Worm (Caenorhabditis elegans) whole organism, early embryonic: Measurements from ENCODE around the gene srh-18.

Source experiments
- B0310.2 ChIP-seq: sonication (generic microtip); optimal IDR thresholded peaks from 2 replicates; lab custom pipeline; 2016; ENCODE audit warnings: mild to moderate bottlenecking, missing genetic modification characterization, missing compliant biosample characterization
- F13C5.2 ChIP-seq: sonication (generic microtip); optimal IDR thresholded peaks from 2 replicates; lab custom pipeline; 2017; ENCODE audit warnings: mild to moderate bottlenecking, missing genetic modification characterization, inconsistent platforms, missing compliant biosample characterization
- aly-1 ChIP-seq: sonication (generic microtip); optimal IDR thresholded peaks from 2 replicates; lab custom pipeline; 2016; ENCODE audit warnings: missing genetic modification characterization, missing compliant biosample characterization
- ama-1 ChIP-seq: fragments of 150-350 bp; optimal IDR thresholded peaks from 2 replicates; lab custom pipeline; 2014
- ceh-13 ChIP-seq: fragments of 200-800 bp; sonication (Bioruptor generic); optimal IDR thresholded peaks from 2 replicates; lab custom pipeline; 2018; ENCODE audit warnings: mild to moderate bottlenecking, missing genetic modification characterization, missing compliant biosample characterization
- ceh-36 ChIP-seq: sonication (generic microtip); optimal IDR thresholded peaks from 2 replicates; lab custom pipeline; 2016; ENCODE audit warnings: missing genetic modification characterization, inconsistent platforms, missing compliant biosample characterization
- ets-7 ChIP-seq: sonication (generic microtip); optimal IDR thresholded peaks from 2 replicates; lab custom pipeline; 2016; ENCODE audit warnings: missing genotype, missing genetic modification characterization, missing compliant biosample characterization
- flt-1 ChIP-seq: fragments of 200-800 bp; sonication (Bioruptor generic); IDR thresholded peaks from 2 replicates; pipeline ENCODE4 v1.3.6; 2022; ENCODE audit warnings: missing genetic modification characterization, missing compliant biosample characterization
- hmbx-1 ChIP-seq: sonication (generic microtip); optimal IDR thresholded peaks from 2 replicates; lab custom pipeline; 2016; ENCODE audit warnings: mild to moderate bottlenecking, missing genetic modification characterization, missing compliant biosample characterization
- hmg-4 ChIP-seq: fragments of 200-800 bp; sonication (Bioruptor generic); optimal IDR thresholded peaks from 2 replicates; lab custom pipeline; 2018; ENCODE audit warnings: mild to moderate bottlenecking, missing genetic modification characterization, missing compliant biosample characterization
- hnd-1 ChIP-seq: sonication (generic microtip); optimal IDR thresholded peaks from 2 replicates; lab custom pipeline; 2016; ENCODE audit warnings: missing genetic modification characterization, missing compliant biosample characterization
- pes-1 ChIP-seq: fragments of 200-800 bp; sonication (Bioruptor generic); IDR thresholded peaks from 2 replicates; pipeline ENCODE4 v1.3.6; 2022; ENCODE audit warnings: missing genetic modification reagents, missing genetic modification characterization, missing compliant biosample characterization
- scrt-1 ChIP-seq: fragments of 200-800 bp; sonication (Bioruptor generic); IDR thresholded peaks from 2 replicates; pipeline ENCODE4 v1.3.6; 2022; ENCODE audit warnings: missing genetic modification characterization, missing compliant biosample characterization
- sea-1 ChIP-seq: fragments of 200-800 bp; sonication (Bioruptor generic); conservative IDR thresholded peaks from 2 replicates; pipeline ENCODE4 v1.3.6; 2022; ENCODE audit warnings: missing genetic modification characterization, missing compliant biosample characterization
- tbx-11 ChIP-seq: fragments of 200-800 bp; sonication (Bioruptor generic); IDR thresholded peaks from 2 replicates; pipeline ENCODE4 v1.3.6; 2022; ENCODE audit warnings: missing genetic modification characterization, missing compliant biosample characterization
- tbx-37 ChIP-seq: fragments of 200-800 bp; sonication (Bioruptor generic); conservative IDR thresholded peaks from 2 replicates; pipeline ENCODE4 v1.3.6; 2022; ENCODE audit warnings: missing genetic modification reagents, missing genetic modification characterization, missing compliant biosample characterization
- tra-4 ChIP-seq: sonication (generic microtip); optimal IDR thresholded peaks from 2 replicates; lab custom pipeline; 2017; ENCODE audit warnings: missing genetic modification characterization, missing compliant biosample characterization

srh-18 gene

DNA sequence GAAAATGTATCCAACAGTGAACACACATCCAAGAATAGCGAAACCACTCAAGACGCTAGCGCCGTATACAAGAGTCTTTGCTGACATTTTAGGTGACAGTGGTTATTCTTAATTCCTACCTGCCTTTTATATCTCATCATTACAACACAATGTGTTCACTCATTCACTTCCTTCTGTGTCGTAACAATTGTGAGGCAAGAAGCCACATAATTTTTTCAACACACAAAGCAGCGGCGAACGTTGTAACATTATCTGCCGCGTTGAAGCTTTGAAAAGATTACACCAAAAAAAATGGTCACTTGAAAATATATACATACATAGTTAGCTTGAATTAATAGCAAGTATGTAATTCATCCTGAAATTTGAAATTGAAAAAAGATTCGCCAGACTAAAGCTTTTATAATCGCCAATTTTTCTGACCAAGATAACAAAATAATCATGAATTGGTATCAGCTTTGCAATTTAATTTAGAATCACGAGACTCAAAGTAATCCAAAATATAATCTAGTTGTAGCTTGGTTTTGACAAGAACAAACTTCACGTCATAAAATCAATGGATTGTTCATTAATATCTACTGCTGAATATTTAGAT, at the start of gene srh-18, which contains the start of gene col-161:
Gene srh-18 (plus strand): TSS at position 542 of the 592 bp plus-strand sequence.
Gene col-161 (minus strand): TSS at position 101 of the 592 bp plus-strand sequence.
- TF ChIP-seq B0310.2 (tag; lab: Kevin White, UChicago) (no peak), ceh-13 (GFP tag; lab: Kevin White, UChicago) (no peak), aly-1 (tag; lab: Kevin White, UChicago) (no peak), flt-1 (GFP tag; lab: Robert Waterston, UW) (no peak), ceh-36 (tag; lab: Kevin White, UChicago) (no peak), sea-1 (GFP tag; lab: Robert Waterston, UW) (no peak), tbx-11 (GFP tag; lab: Robert Waterston, UW) (no peak), hnd-1 (tag; lab: Kevin White, UChicago) (no peak)

ce11 chrV:13269228-13269630, 49.0 kb upstream of the srh-18 start:
- no peak for TF ChIP-seq sea-1 (GFP tag; lab: Robert Waterston, UW)
- TF ChIP-seq hnd-1 (tag; lab: Kevin White, UChicago): no peak
- TF ChIP-seq hmbx-1 (tag; lab: Kevin White, UChicago): no peak
- TF ChIP-seq scrt-1: no peak
- no peak for TF ChIP-seq ceh-36 (tag; lab: Kevin White, UChicago)
- no peak for TF ChIP-seq ama-1 (lab: Kevin White, UChicago)
- no peak for TF ChIP-seq ceh-13 (GFP tag; lab: Kevin White, UChicago)
- TF ChIP-seq ets-7 (tag; lab: Kevin White, UChicago): no peak
- TF ChIP-seq aly-1 (tag; lab: Kevin White, UChicago): no peak

DNA sequence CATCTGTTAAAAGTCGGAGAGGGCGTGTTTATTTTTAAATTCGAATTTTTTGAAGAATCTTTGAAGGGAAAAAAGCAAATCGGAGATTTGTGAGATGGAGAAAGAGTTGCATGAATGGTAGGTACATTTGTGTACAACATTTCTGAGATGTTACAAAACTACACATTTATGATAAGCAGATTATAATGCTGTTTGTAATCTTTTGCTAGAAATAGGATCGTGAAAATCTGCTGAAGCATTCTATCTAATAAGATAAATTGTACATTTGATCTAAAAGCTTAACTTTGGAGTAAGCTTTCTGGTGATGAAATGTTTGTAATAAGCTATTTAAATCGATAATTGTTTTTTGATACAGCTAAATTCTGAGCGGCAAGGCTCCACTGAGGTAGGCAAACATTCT, 46.0 kb upstream of the srh-18 start:
- TF ChIP-seq tra-4 (no peak), hnd-1 (tag; lab: Kevin White, UChicago) (no peak), tbx-37 (GFP tag; lab: Robert Waterston, UW) (no peak), ama-1 (lab: Kevin White, UChicago) (no peak)

- no peak for TF ChIP-seq sea-1 (GFP tag; lab: Robert Waterston, UW)
- no peak for TF ChIP-seq flt-1 (GFP tag; lab: Robert Waterston, UW)
Observed at ce11 chrV:13273302-13273701, 45.0 kb upstream of the srh-18 start.

- TF ChIP-seq hnd-1 (tag; lab: Kevin White, UChicago) (no peak), scrt-1 (no peak), F13C5.2 (tag; lab: Kevin White, UChicago) (no peak), ceh-13 (GFP tag; lab: Kevin White, UChicago) (no peak), ama-1 (lab: Kevin White, UChicago) (no peak), sea-1 (GFP tag; lab: Robert Waterston, UW) (no peak)
Observed at ce11 chrV:13274615-13275014, 43.6 kb upstream of the srh-18 start.

- TF ChIP-seq sea-1 (GFP tag; lab: Robert Waterston, UW) (no peak), tra-4 (no peak), hmg-4 (GFP tag; lab: Kevin White, UChicago) (no peak), scrt-1 (no peak), F13C5.2 (tag; lab: Kevin White, UChicago) (no peak), ceh-13 (GFP tag; lab: Kevin White, UChicago) (no peak), ama-1 (lab: Kevin White, UChicago) (no peak), hnd-1 (tag; lab: Kevin White, UChicago) (no peak), ets-7 (tag; lab: Kevin White, UChicago) (no peak), pes-1 (GFP tag; lab: Robert Waterston, UW) (no peak), B0310.2 (tag; lab: Kevin White, UChicago) (no peak), flt-1 (GFP tag; lab: Robert Waterston, UW) (no peak), aly-1 (tag; lab: Kevin White, UChicago) (no peak), ceh-36 (tag; lab: Kevin White, UChicago) (no peak), hmbx-1 (tag; lab: Kevin White, UChicago) (no peak), tbx-37 (GFP tag; lab: Robert Waterston, UW) (no peak)
Observed at ce11 chrV:13275959-13276358, 42.3 kb upstream of the srh-18 start, which contains the start of gene F32F2.4. Gene F32F2.4, plus strand, starts transcription at chrV:13276259.

DNA sequence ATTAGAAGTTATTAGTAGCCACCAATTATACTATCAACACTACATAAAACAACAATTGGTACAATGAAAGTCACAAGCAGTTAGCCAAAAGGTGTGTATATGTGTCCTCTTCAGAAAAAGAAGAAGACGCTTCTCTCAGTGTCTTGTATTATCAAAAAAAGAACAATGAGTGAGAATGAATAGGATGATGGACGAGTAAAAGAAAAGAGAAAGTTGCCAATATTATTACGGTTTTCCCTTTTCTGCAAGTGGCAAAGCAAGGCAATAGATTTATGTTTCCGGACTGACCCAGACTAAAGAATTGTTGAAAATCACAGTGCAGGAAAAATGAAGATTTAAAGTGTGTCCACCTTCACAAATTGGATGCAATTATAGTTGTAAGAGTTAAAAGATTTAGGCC, 37.9 kb upstream of the srh-18 start:
- TF ChIP-seq ceh-36 (tag; lab: Kevin White, UChicago) (no peak), scrt-1 (no peak), sea-1 (GFP tag; lab: Robert Waterston, UW) (no peak), ceh-13 (GFP tag; lab: Kevin White, UChicago) (no peak), aly-1 (tag; lab: Kevin White, UChicago) (no peak), flt-1 (GFP tag; lab: Robert Waterston, UW) (no peak), pes-1 (GFP tag; lab: Robert Waterston, UW) (no peak), tbx-11 (GFP tag; lab: Robert Waterston, UW) (no peak), ets-7 (tag; lab: Kevin White, UChicago) (no peak), tra-4 (no peak), hmbx-1 (tag; lab: Kevin White, UChicago) (no peak)

DNA sequence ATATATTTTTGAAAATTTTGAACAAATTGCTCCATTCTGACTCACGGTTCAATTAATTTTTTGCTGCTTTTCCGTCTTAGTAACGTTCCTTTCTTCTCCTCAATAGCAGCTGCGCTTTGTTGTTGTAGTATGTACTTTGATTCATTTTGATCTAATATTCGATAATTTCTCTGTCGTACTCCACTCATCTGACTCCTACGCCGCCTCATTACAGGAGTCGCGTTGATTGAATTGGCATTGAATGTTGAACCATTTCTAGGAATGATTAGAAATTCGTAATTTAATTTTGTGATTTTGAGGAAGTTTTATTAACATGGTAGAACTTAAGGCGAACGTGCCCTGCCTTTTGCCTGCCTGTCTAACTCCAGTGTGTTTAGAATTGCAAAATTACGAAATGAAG, 35.3 kb upstream of the srh-18 start:
- no peak for TF ChIP-seq hmg-4 (GFP tag; lab: Kevin White, UChicago)
- TF ChIP-seq scrt-1: no peak
- no peak for TF ChIP-seq sea-1 (GFP tag; lab: Robert Waterston, UW)
- no peak for TF ChIP-seq tra-4
- TF ChIP-seq tbx-11 (GFP tag; lab: Robert Waterston, UW): no peak
- no peak for TF ChIP-seq ceh-36 (tag; lab: Kevin White, UChicago)
- no peak for TF ChIP-seq F13C5.2 (tag; lab: Kevin White, UChicago)
- no peak for TF ChIP-seq aly-1 (tag; lab: Kevin White, UChicago)
- no peak for TF ChIP-seq hnd-1 (tag; lab: Kevin White, UChicago)
- no peak for TF ChIP-seq hmbx-1 (tag; lab: Kevin White, UChicago)
- TF ChIP-seq ets-7 (tag; lab: Kevin White, UChicago): no peak
- no peak for TF ChIP-seq B0310.2 (tag; lab: Kevin White, UChicago)
- no peak for TF ChIP-seq tbx-37 (GFP tag; lab: Robert Waterston, UW)
- no peak for TF ChIP-seq pes-1 (GFP tag; lab: Robert Waterston, UW)
- TF ChIP-seq flt-1 (GFP tag; lab: Robert Waterston, UW): no peak
